Worm (Caenorhabditis elegans) whole organism, young adult: Measurements from ENCODE around the gene B0334.5.
A peak's percentile ranks its signal among the peaks of the same experiment; 100 is the strongest.

Source experiments
- B0019.2 ChIP-seq: fragments of 200-800 bp; sonication (Bioruptor generic); conservative IDR thresholded peaks from 2 replicates; pipeline ENCODE4 v1.3.6; 2022; ENCODE audit warnings: missing genetic modification reagents, missing genetic modification characterization, missing compliant biosample characterization
- B0035.1 ChIP-seq: sonication (generic microtip); optimal IDR thresholded peaks from 2 replicates; lab custom pipeline; 2016; ENCODE audit warnings: missing genetic modification characterization, mild to moderate bottlenecking, missing compliant biosample characterization, missing genotype, missing genetic modification reagents
- C06A6.2 ChIP-seq: fragments of 200-800 bp; sonication (Bioruptor generic); conservative IDR thresholded peaks from 2 replicates; pipeline ENCODE4 v1.3.6; 2022; ENCODE audit warnings: missing genetic modification characterization, missing compliant biosample characterization
- C17E4.6 ChIP-seq: fragments of 200-800 bp; sonication (Bioruptor generic); IDR thresholded peaks from 2 replicates; pipeline ENCODE4 v1.3.6; 2022; ENCODE audit warnings: missing genetic modification reagents, missing genetic modification characterization, missing compliant biosample characterization
- F23B12.7 ChIP-seq: sonication (generic microtip); optimal IDR thresholded peaks from 2 replicates; lab custom pipeline; 2017; ENCODE audit warnings: missing genetic modification characterization, mild to moderate bottlenecking, missing compliant biosample characterization, antibody characterized with exemption, moderate library complexity; ENCODE audit not compliant: insufficient read depth
- F49E8.2 ChIP-seq: sonication (generic microtip); optimal IDR thresholded peaks from 3 replicates; lab custom pipeline; 2017; ENCODE audit warnings: missing genetic modification characterization, mild to moderate bottlenecking, missing compliant biosample characterization, antibody characterized with exemption, moderate library complexity; ENCODE audit not compliant: insufficient read depth
- F57C9.4 ChIP-seq: sonication (generic microtip); optimal IDR thresholded peaks from 2 replicates; lab custom pipeline; 2017; ENCODE audit warnings: mild to moderate bottlenecking, missing genetic modification characterization, missing compliant biosample characterization
- Y53G8AR.9 ChIP-seq: fragments of 200-800 bp; sonication (Bioruptor generic); conservative IDR thresholded peaks from 2 replicates; pipeline ENCODE4 v1.3.6; 2022; ENCODE audit warnings: missing genetic modification reagents, missing genetic modification characterization, missing compliant biosample characterization
- Y56A3A.18 ChIP-seq: fragments of 200-800 bp; sonication (Bioruptor generic); IDR thresholded peaks from 2 replicates; pipeline ENCODE4 v1.3.6; 2022; ENCODE audit warnings: missing genetic modification reagents, missing genetic modification characterization, missing compliant biosample characterization
- Y79H2A.3 ChIP-seq: fragments of 200-800 bp; sonication (Bioruptor generic); conservative IDR thresholded peaks from 2 replicates; pipeline ENCODE4 v1.3.6; 2022; ENCODE audit warnings: missing genetic modification reagents, missing genetic modification characterization, missing compliant biosample characterization
- ama-1 ChIP-seq, 3 experiments: fragments of 150-350 bp in 1 of 3; sonication (generic microtip) in 2 of 3; optimal IDR thresholded peaks; 2 replicates each; lab custom pipeline; 2014 to 2018; ENCODE audit warnings: missing biosample characterization in 2 of 3, missing genetic modification characterization in 2 of 3, missing genetic modification reagents in 2 of 3
- aptf-3 ChIP-seq: fragments of 200-800 bp; sonication (Bioruptor generic); IDR thresholded peaks from 2 replicates; pipeline ENCODE4 v1.3.6; 2022; ENCODE audit warnings: missing genetic modification characterization, missing compliant biosample characterization
- attf-5 ChIP-seq: fragments of 200-800 bp; sonication (Bioruptor generic); optimal IDR thresholded peaks from 2 replicates; lab custom pipeline; 2018; ENCODE audit warnings: mild to moderate bottlenecking, missing genetic modification characterization, missing compliant biosample characterization
- ceh-100 ChIP-seq: fragments of 200-800 bp; sonication (Bioruptor generic); IDR thresholded peaks from 2 replicates; pipeline ENCODE4 v1.3.6; 2022; ENCODE audit warnings: missing genetic modification reagents, missing genetic modification characterization, missing compliant biosample characterization
- ceh-40 ChIP-seq: fragments of 200-800 bp; sonication (Bioruptor generic); IDR thresholded peaks from 2 replicates; pipeline ENCODE4 v1.3.6; 2022; ENCODE audit warnings: missing genetic modification characterization, missing compliant biosample characterization
- die-1 ChIP-seq: sonication (generic microtip); optimal IDR thresholded peaks from 2 replicates; lab custom pipeline; 2016; ENCODE audit warnings: missing genotype, mild to moderate bottlenecking, missing genetic modification characterization, missing compliant biosample characterization
- dpff-1 ChIP-seq: sonication (generic microtip); optimal IDR thresholded peaks from 2 replicates; lab custom pipeline; 2017; ENCODE audit warnings: mild to moderate bottlenecking, missing genetic modification characterization, missing compliant biosample characterization
- efl-1 ChIP-seq: fragments of 150-350 bp; optimal IDR thresholded peaks from 2 replicates; lab custom pipeline; 2014; ENCODE audit warnings: missing biosample characterization, missing genetic modification reagents, missing genetic modification characterization
- egl-44 ChIP-seq: fragments of 200-800 bp; sonication (Bioruptor generic); IDR thresholded peaks from 2 replicates; pipeline ENCODE4 v1.3.6; 2022; ENCODE audit warnings: missing genetic modification reagents, missing genetic modification characterization, missing compliant biosample characterization
- ekl-4 ChIP-seq: fragments of 200-800 bp; sonication (Bioruptor generic); IDR thresholded peaks from 2 replicates; pipeline ENCODE4 v1.3.6; 2022; ENCODE audit warnings: missing genetic modification reagents, missing genetic modification characterization, missing compliant biosample characterization
- hlh-26 ChIP-seq: fragments of 200-800 bp; sonication (Bioruptor generic); conservative IDR thresholded peaks from 2 replicates; pipeline ENCODE4 v1.3.6; 2022; ENCODE audit warnings: missing genetic modification reagents, missing genetic modification characterization, missing compliant biosample characterization
- hrde-1 ChIP-seq: sonication (generic microtip); optimal IDR thresholded peaks from 2 replicates; lab custom pipeline; 2016; ENCODE audit warnings: missing genetic modification characterization, mild to moderate bottlenecking, missing compliant biosample characterization, moderate library complexity, missing genotype, missing genetic modification reagents, borderline replicate concordance
- lag-1 ChIP-seq: fragments of 200-800 bp; sonication (Bioruptor generic); IDR thresholded peaks from 2 replicates; pipeline ENCODE4 v1.3.6; 2022; ENCODE audit warnings: missing genetic modification reagents, missing genetic modification characterization, missing compliant biosample characterization
- let-526 ChIP-seq: fragments of 200-800 bp; sonication (Bioruptor generic); IDR thresholded peaks from 2 replicates; pipeline ENCODE4 v1.3.6; 2022; ENCODE audit warnings: missing genetic modification reagents, missing genetic modification characterization, missing compliant biosample characterization
- lin-35 ChIP-seq, 3 experiments: fragments of 150-350 bp in 2 of 3; sonication (generic microtip) in 1 of 3; optimal IDR thresholded peaks; 2 replicates each; lab custom pipeline; 2014 to 2018; ENCODE audit warnings: missing biosample characterization in 3 of 3, missing genetic modification characterization in 3 of 3, missing genetic modification reagents in 3 of 3
- lin-40 ChIP-seq: sonication (generic microtip); optimal IDR thresholded peaks from 2 replicates; lab custom pipeline; 2016; ENCODE audit warnings: missing genetic modification characterization, mild to moderate bottlenecking, missing compliant biosample characterization, missing genotype, missing genetic modification reagents
- lin-54 ChIP-seq: fragments of 200-800 bp; sonication (Bioruptor generic); optimal IDR thresholded peaks from 2 replicates; lab custom pipeline; 2018; ENCODE audit warnings: mild to moderate bottlenecking, missing genetic modification characterization, missing compliant biosample characterization
- madf-10 ChIP-seq: sonication (generic microtip); optimal IDR thresholded peaks from 2 replicates; lab custom pipeline; 2016; ENCODE audit warnings: mild to moderate bottlenecking, missing genetic modification characterization, missing compliant biosample characterization
- madf-3 ChIP-seq: fragments of 200-800 bp; sonication (Bioruptor generic); IDR thresholded peaks from 2 replicates; pipeline ENCODE4 v1.3.6; 2022; ENCODE audit warnings: missing genetic modification reagents, missing genetic modification characterization, missing compliant biosample characterization
- madf-6 ChIP-seq: fragments of 200-800 bp; sonication (Bioruptor generic); IDR thresholded peaks from 2 replicates; pipeline ENCODE4 v1.3.6; 2022; ENCODE audit warnings: missing genetic modification reagents, missing genetic modification characterization, missing compliant biosample characterization
- mes-4 ChIP-seq: sonication (generic microtip); optimal IDR thresholded peaks from 2 replicates; lab custom pipeline; 2016; ENCODE audit warnings: missing genotype, missing genetic modification characterization, missing compliant biosample characterization
- mxl-1 ChIP-seq: sonication (generic microtip); optimal IDR thresholded peaks from 2 replicates; lab custom pipeline; 2016; ENCODE audit warnings: missing genetic modification characterization, missing compliant biosample characterization
- nfya-1 ChIP-seq: sonication (generic microtip); optimal IDR thresholded peaks from 2 replicates; lab custom pipeline; 2017; ENCODE audit warnings: antibody characterized with exemption, missing compliant biosample characterization, missing genetic modification characterization, borderline replicate concordance; ENCODE audit not compliant: insufficient read depth
- nhr-179 ChIP-seq: sonication (generic microtip); optimal IDR thresholded peaks from 2 replicates; lab custom pipeline; 2016; ENCODE audit warnings: mild to moderate bottlenecking, missing genetic modification characterization, missing compliant biosample characterization
- nhr-27 ChIP-seq: fragments of 200-800 bp; sonication (Bioruptor generic); optimal IDR thresholded peaks from 2 replicates; lab custom pipeline; 2018; ENCODE audit warnings: mild to moderate bottlenecking, missing genetic modification characterization, moderate library complexity, missing compliant biosample characterization
- nhr-80 ChIP-seq: sonication (generic microtip); optimal IDR thresholded peaks from 2 replicates; lab custom pipeline; 2016; ENCODE audit warnings: missing genetic modification characterization, missing compliant biosample characterization
- pha-4 ChIP-seq: fragments of 150-350 bp; sonication (generic microtip); optimal IDR thresholded peaks from 2 replicates; lab custom pipeline; 2014; ENCODE audit warnings: missing biosample characterization, missing genetic modification reagents, missing genetic modification characterization
- rcor-1 ChIP-seq: fragments of 200-800 bp; sonication (Bioruptor generic); IDR thresholded peaks from 2 replicates; pipeline ENCODE4 v1.3.6; 2022; ENCODE audit warnings: missing genetic modification reagents, missing genetic modification characterization, missing compliant biosample characterization
- repo-1 ChIP-seq: sonication (generic microtip); optimal IDR thresholded peaks from 2 replicates; lab custom pipeline; 2017; ENCODE audit warnings: mild to moderate bottlenecking, missing genetic modification characterization, missing compliant biosample characterization
- sdz-38 ChIP-seq: sonication (generic microtip); optimal IDR thresholded peaks from 2 replicates; lab custom pipeline; 2016; ENCODE audit warnings: missing genotype, missing genetic modification characterization, missing compliant biosample characterization
- somi-1 ChIP-seq: fragments of 200-800 bp; sonication (Bioruptor generic); optimal IDR thresholded peaks from 2 replicates; lab custom pipeline; 2018; ENCODE audit warnings: mild to moderate bottlenecking, missing genetic modification characterization, missing compliant biosample characterization
- sptf-2 ChIP-seq: fragments of 200-800 bp; sonication (Bioruptor generic); optimal IDR thresholded peaks from 2 replicates; lab custom pipeline; 2018; ENCODE audit warnings: mild to moderate bottlenecking, missing genetic modification characterization, missing compliant biosample characterization
- tbx-9 ChIP-seq: sonication (generic microtip); optimal IDR thresholded peaks from 2 replicates; lab custom pipeline; 2016; ENCODE audit warnings: borderline replicate concordance, missing genetic modification characterization, inconsistent platforms, missing compliant biosample characterization
- zfh-2 ChIP-seq: fragments of 200-800 bp; sonication (Bioruptor generic); conservative IDR thresholded peaks from 2 replicates; pipeline ENCODE4 v1.3.6; 2022; ENCODE audit warnings: missing genetic modification reagents, missing genetic modification characterization, missing compliant biosample characterization
- ztf-25 ChIP-seq: fragments of 200-800 bp; sonication (Bioruptor generic); IDR thresholded peaks from 2 replicates; pipeline ENCODE4 v1.3.6; 2022; ENCODE audit warnings: missing genetic modification reagents, missing genetic modification characterization, missing compliant biosample characterization

B0334.5 gene

ce11 chrII:11479076-11479475 is 18.4 kb upstream of the B0334.5 start, which contains the start of gene W02B12.12:
W02B12.12 (minus strand) TSS chrII:11479176.
- TF ChIP-seq hlh-26 (GFP tag; lab: Robert Waterston, UW) (no peak), F57C9.4 (tag; lab: Kevin White, UChicago) (no peak), madf-10 (no peak), egl-44 (GFP tag; lab: Robert Waterston, UW) (no peak), B0019.2 (no peak), ztf-25 (GFP tag; lab: Robert Waterston, UW) (no peak), lin-35 (GFP tag; optimal IDR thresholded peaks at IDR 0.05; lab: Kevin White, UChicago) (no peak), Y53G8AR.9 (GFP tag; lab: Robert Waterston, UW) (no peak), B0035.1 (tag; lab: Kevin White, UChicago) (no peak), pha-4 (tag; lab: Kevin White, UChicago) (no peak), mes-4 (tag; lab: Kevin White, UChicago) (no peak), madf-6 (GFP tag; lab: Robert Waterston, UW) (no peak)

ce11 chrII:11484600-11484999 is 12.9 kb upstream of the B0334.5 start:
- peak; percentile 81 for TF ChIP-seq lin-54 (GFP tag; lab: Kevin White, UChicago)
- peak; percentile 98 for TF ChIP-seq die-1 (tag; lab: Kevin White, UChicago)
- peak; percentile 77 for TF ChIP-seq hrde-1 (tag; lab: Kevin White, UChicago)
- peak; percentile 24 for TF ChIP-seq F49E8.2 (tag; lab: Kevin White, UChicago)
- peak; percentile 57 for TF ChIP-seq C06A6.2
- TF ChIP-seq ama-1 (optimal IDR thresholded peaks at IDR 0.05; lab: Kevin White, UChicago): no peak
- TF ChIP-seq ama-1 (GFP tag; optimal IDR thresholded peaks at IDR 0.05; lab: Kevin White, UChicago): peak; percentile 92 to 93
- peak; percentile 82 for TF ChIP-seq ceh-100 (GFP tag; lab: Robert Waterston, UW)
- TF ChIP-seq ekl-4: peak; percentile 92
- peak; percentile 88 for TF ChIP-seq Y56A3A.18 (GFP tag; lab: Robert Waterston, UW)
- TF ChIP-seq rcor-1 (GFP tag; lab: Robert Waterston, UW): peak; percentile 88
- peak; percentile 66 for TF ChIP-seq lin-40 (tag; lab: Kevin White, UChicago)
- TF ChIP-seq nhr-27: peak; percentile 97
- TF ChIP-seq F23B12.7: peak; percentile 89
- 0 out of 2 replicates have a peak, but pooled peaks have one; percentile 58 for TF ChIP-seq aptf-3 (GFP tag; lab: Robert Waterston, UW)
- peak; percentile 97 for TF ChIP-seq egl-44 (GFP tag; lab: Robert Waterston, UW)
- peak; percentile 83; the same call in 1 of the 2 replicates for TF ChIP-seq Y53G8AR.9 (GFP tag; lab: Robert Waterston, UW)
- TF ChIP-seq ceh-40: peak; percentile 71; the same call in 1 of the 2 replicates
- peak; percentile 91 for TF ChIP-seq attf-5
- TF ChIP-seq dpff-1 (tag; lab: Kevin White, UChicago): peak; percentile 52
- TF ChIP-seq C17E4.6: peak; percentile 69
- TF ChIP-seq sdz-38 (tag; lab: Kevin White, UChicago): no peak
- peak; percentile 87; the same call in 1 of the 2 replicates for TF ChIP-seq lag-1 (GFP tag; lab: Robert Waterston, UW)
- TF ChIP-seq pha-4 (tag; lab: Kevin White, UChicago): no peak
- TF ChIP-seq efl-1 (GFP tag; lab: Kevin White, UChicago): peak; percentile 25
- TF ChIP-seq nfya-1 (tag; lab: Kevin White, UChicago): no peak
- TF ChIP-seq Y79H2A.3: peak; percentile 61; the same call in 1 of the 2 replicates
- peak; percentile 87 for TF ChIP-seq repo-1 (tag; lab: Kevin White, UChicago)
- peak; percentile 88 for TF ChIP-seq somi-1 (GFP tag; lab: Kevin White, UChicago)
- TF ChIP-seq nhr-80: peak; percentile 57
- peak; percentile 86 for TF ChIP-seq madf-6 (GFP tag; lab: Robert Waterston, UW)
- TF ChIP-seq let-526 (GFP tag; lab: Robert Waterston, UW): 0 out of 2 replicates have a peak, but pooled peaks have one; percentile 79
- TF ChIP-seq nhr-179 (tag; lab: Kevin White, UChicago): peak; percentile 75
- TF ChIP-seq tbx-9: peak; percentile 26
- TF ChIP-seq mxl-1 (tag; lab: Kevin White, UChicago): peak; percentile 98
- peak; percentile 83 for TF ChIP-seq zfh-2 (GFP tag; lab: Robert Waterston, UW)
- peak; percentile 98 for TF ChIP-seq sptf-2 (GFP tag; lab: Kevin White, UChicago)
- 0 out of 2 replicates have a peak, but pooled peaks have one; percentile 44 for TF ChIP-seq madf-3 (GFP tag; lab: Robert Waterston, UW)
